Worm (Caenorhabditis elegans): ENCODE results near the gene srt-20.

DNA sequence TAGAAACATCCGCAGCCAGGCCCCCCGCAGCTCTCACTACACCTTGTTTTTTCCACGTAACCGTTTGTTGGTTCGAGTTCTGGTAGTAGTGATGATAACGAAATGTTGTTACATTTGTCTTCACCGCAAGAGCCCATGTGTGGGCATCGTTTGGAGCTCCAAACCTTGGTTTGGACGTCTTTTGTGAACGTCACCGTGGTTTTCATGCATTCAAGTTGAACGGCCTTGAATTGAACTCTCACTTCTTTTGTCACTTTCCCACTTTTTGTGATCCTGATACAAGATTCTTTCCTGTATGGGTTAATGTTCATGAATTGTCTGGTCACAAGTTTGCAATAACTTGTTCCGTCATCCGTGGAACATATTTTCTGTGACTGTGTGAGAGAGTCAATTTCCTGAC lies 25.2 kb upstream of the srt-20 start:
- TF ChIP-seq ztf-11 (tag; optimal IDR thresholded peaks at IDR 0.05) (no peak), fkh-10 (GFP tag; optimal IDR thresholded peaks at IDR 0.05) (no peak), ceh-9 (tag; optimal IDR thresholded peaks at IDR 0.05) (no peak), ama-1 (optimal IDR thresholded peaks at IDR 0.05) (no peak), elt-3 (tag; optimal IDR thresholded peaks at IDR 0.05) (no peak), pqm-1 (tag; optimal IDR thresholded peaks at IDR 0.05) (no peak), ceh-16 (tag; optimal IDR thresholded peaks at IDR 0.05) (no peak), lin-39 (tag; optimal IDR thresholded peaks at IDR 0.05) (no peak), elt-1 (tag; optimal IDR thresholded peaks at IDR 0.05) (no peak), ztf-4 (tag; optimal IDR thresholded peaks at IDR 0.05) (no peak), mdl-1 (tag; optimal IDR thresholded peaks at IDR 0.05) (no peak), elt-2 (tag; optimal IDR thresholded peaks at IDR 0.05) (no peak)

Measured in whole organism, L3 larva.